Worm (Caenorhabditis elegans): ENCODE data around the gene osm-10.
A peak's percentile ranks its signal among the peaks of the same experiment; 100 is the strongest.

Gene osm-10

DNA sequence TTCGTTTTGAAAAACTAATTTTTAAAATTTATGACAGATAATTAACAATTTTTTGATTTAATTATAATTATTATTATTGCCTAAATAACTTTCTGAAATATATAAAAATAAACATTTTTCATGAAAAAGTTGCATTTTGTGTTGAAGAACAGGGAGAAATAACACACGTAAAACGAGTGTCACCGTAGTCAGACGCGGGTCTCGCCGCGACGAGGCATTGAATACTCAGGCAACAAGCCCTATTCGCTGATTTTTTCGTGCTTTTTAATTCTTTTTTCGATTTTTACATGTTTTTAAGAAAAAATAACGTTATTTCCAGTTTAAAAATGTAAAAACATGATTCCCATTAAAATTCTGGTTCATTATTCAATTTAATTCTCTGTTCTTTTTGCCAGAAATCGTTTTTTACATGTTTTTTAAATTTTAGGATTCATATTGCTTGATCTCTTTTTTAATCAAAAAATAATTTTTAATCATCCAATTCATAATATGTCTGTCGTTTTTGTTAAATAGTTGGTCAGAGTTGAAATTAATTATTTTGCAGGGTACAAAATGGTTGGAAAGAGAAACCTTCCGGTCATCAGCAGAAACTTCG lies 35.1 kb upstream of the osm-10 start, which contains the start of gene rpl-6 (continued):
- TF ChIP-seq dmd-9 (GFP tag; IDR thresholded peaks at IDR 0.05): peak; percentile 85
- no peak for TF ChIP-seq attf-4 (tag; optimal IDR thresholded peaks at IDR 0.05)
- TF ChIP-seq spr-1 (tag; optimal IDR thresholded peaks at IDR 0.05): peak; percentile 56
- TF ChIP-seq cey-2 (tag; optimal IDR thresholded peaks at IDR 0.05; ENCODE audit: borderline replicate concordance, insufficient read depth): no peak
- TF ChIP-seq lin-29 (GFP tag; IDR thresholded peaks at IDR 0.05): no peak
- TF ChIP-seq unc-39 (tag; optimal IDR thresholded peaks at IDR 0.05): no peak
- TF ChIP-seq R02D3.7 (tag; optimal IDR thresholded peaks at IDR 0.05): no peak
- TF ChIP-seq fkh-10 (GFP tag; optimal IDR thresholded peaks at IDR 0.05): peak; percentile 77
- no peak for TF ChIP-seq nhr-42 (GFP tag; IDR thresholded peaks at IDR 0.05)
- TF ChIP-seq egl-27 (tag; optimal IDR thresholded peaks at IDR 0.05): peak; percentile 23
- no peak for TF ChIP-seq ceh-32 (tag; optimal IDR thresholded peaks at IDR 0.05; ENCODE audit: poor library complexity)
- no peak for TF ChIP-seq ZK337.2 (GFP tag; IDR thresholded peaks at IDR 0.05)
- no peak for TF ChIP-seq unc-62 (GFP tag; optimal IDR thresholded peaks at IDR 0.05 in 1 of 2)
- TF ChIP-seq unc-62 (tag; optimal IDR thresholded peaks at IDR 0.05): no peak
- TF ChIP-seq skn-1 (tag; optimal IDR thresholded peaks at IDR 0.05): no peak
- no peak for TF ChIP-seq Y5F2A.4 (GFP tag; optimal IDR thresholded peaks at IDR 0.05)
- no peak for TF ChIP-seq lir-3 (tag; optimal IDR thresholded peaks at IDR 0.05)
- TF ChIP-seq nhr-28 (tag; optimal IDR thresholded peaks at IDR 0.05): peak; percentile 88
- peak; percentile 46; the same call in 1 of the 2 replicates for TF ChIP-seq ctbp-1 (GFP tag; IDR thresholded peaks at IDR 0.05)
- TF ChIP-seq lim-7 (GFP tag; IDR thresholded peaks at IDR 0.05): 0 out of 2 replicates have a peak, but pooled peaks have one; percentile 17
- TF ChIP-seq aly-2 (tag; optimal IDR thresholded peaks at IDR 0.05): no peak
- no peak for TF ChIP-seq egl-43 (GFP tag; IDR thresholded peaks at IDR 0.05)
- no peak for TF ChIP-seq ceh-82 (tag; optimal IDR thresholded peaks at IDR 0.05)
- no peak for TF ChIP-seq saeg-2 (GFP tag; IDR thresholded peaks at IDR 0.05)
- no peak for TF ChIP-seq F44E2.7 (GFP tag; IDR thresholded peaks at IDR 0.05)
- TF ChIP-seq mxl-2 (GFP tag; conservative IDR thresholded peaks at IDR 0.05): no peak
- no peak for TF ChIP-seq zag-1 (tag; optimal IDR thresholded peaks at IDR 0.05)
- no peak for TF ChIP-seq lin-15B (tag; optimal IDR thresholded peaks at IDR 0.05)
- peak; percentile 99 for TF ChIP-seq aha-1 (tag)
- no peak for TF ChIP-seq snpc-1.2 (GFP tag; IDR thresholded peaks at IDR 0.05)
- TF ChIP-seq ceh-28 (tag; optimal IDR thresholded peaks at IDR 0.05): no peak
- TF ChIP-seq rbr-2 (tag; optimal IDR thresholded peaks at IDR 0.05): peak; percentile 79
- peak; percentile 20; the same call in 1 of the 2 replicates for TF ChIP-seq tra-1 (GFP tag; IDR thresholded peaks at IDR 0.05)
- TF ChIP-seq F10B5.3 (tag; optimal IDR thresholded peaks at IDR 0.05): no peak
- TF ChIP-seq ZK546.5 (tag; optimal IDR thresholded peaks at IDR 0.05): peak in 1 of 2 experiments; percentile 77
- TF ChIP-seq ztf-7 (tag; optimal IDR thresholded peaks at IDR 0.05): peak; percentile 19
- no peak for TF ChIP-seq madf-9 (GFP tag; conservative IDR thresholded peaks at IDR 0.05)
- TF ChIP-seq D1046.2 (GFP tag; IDR thresholded peaks at IDR 0.05): peak; percentile 99
- TF ChIP-seq mdt-29 (GFP tag; IDR thresholded peaks at IDR 0.05): no peak
- TF ChIP-seq snpc-4 (tag; optimal IDR thresholded peaks at IDR 0.05): peak; percentile 25
- TF ChIP-seq nhr-11 (tag; optimal IDR thresholded peaks at IDR 0.05): peak; percentile 87
- no peak for TF ChIP-seq vab-7 (GFP tag; IDR thresholded peaks at IDR 0.05)
- no peak for TF ChIP-seq nhr-111 (GFP tag; optimal IDR thresholded peaks at IDR 0.05)
- TF ChIP-seq daf-19 (GFP tag; conservative IDR thresholded peaks at IDR 0.05): peak; percentile 37; the same call in 1 of the 2 replicates
- peak; percentile 74 for TF ChIP-seq hlh-11 (tag; optimal IDR thresholded peaks at IDR 0.05)
- TF ChIP-seq pqm-1 (tag; optimal IDR thresholded peaks at IDR 0.05): no peak
- no peak for TF ChIP-seq dmd-8 (GFP tag; IDR thresholded peaks at IDR 0.05)
- peak; percentile 87 for TF ChIP-seq T20F7.1 (GFP tag; optimal IDR thresholded peaks at IDR 0.05)
- no peak for TF ChIP-seq madf-5 (GFP tag; IDR thresholded peaks at IDR 0.05)
- peak; percentile 76 for TF ChIP-seq T26A8.4 (GFP tag; IDR thresholded peaks at IDR 0.05)
- peak; percentile 38 for TF ChIP-seq zip-2 (tag; optimal IDR thresholded peaks at IDR 0.05)
- no peak for TF ChIP-seq Y105C5A.15 (GFP tag; IDR thresholded peaks at IDR 0.05)

Data from whole organism, L4 larva.